Fruit fly (Drosophila melanogaster) whole organism, embryonic: ENCODE data around the gene CG13124.

Source experiments
- Atf3 ChIP-seq: fragments of 200-800 bp; sonication (Bioruptor generic); optimal IDR thresholded peaks from 3 replicates; lab custom pipeline; 2016; ENCODE audit warnings: missing biosample characterization, missing genetic modification characterization
- BEAF-32 ChIP-seq: fragments of 200-800 bp; sonication (Bioruptor generic); optimal IDR thresholded peaks from 3 replicates; lab custom pipeline; 2017; ENCODE audit warnings: missing biosample characterization, missing genetic modification characterization, mild to moderate bottlenecking, moderate library complexity, missing genetic modification reagents
- CG12236 ChIP-seq: fragments of 200-800 bp; sonication (Bioruptor generic); optimal IDR thresholded peaks from 2 replicates; lab custom pipeline; 2016; ENCODE audit warnings: missing biosample characterization, missing genetic modification characterization
- CG6683 ChIP-seq: fragments of 200-800 bp; sonication (Bioruptor generic); optimal IDR thresholded peaks from 2 replicates; lab custom pipeline; 2017; ENCODE audit warnings: missing biosample characterization, mild to moderate bottlenecking, missing genetic modification characterization, missing genetic modification reagents
- Mes4 ChIP-seq: fragments of 200-800 bp; sonication (Bioruptor generic); optimal IDR thresholded peaks from 2 replicates; lab custom pipeline; 2016; ENCODE audit warnings: missing biosample characterization, missing genetic modification characterization
- mam ChIP-seq: fragments of 200-800 bp; sonication (Bioruptor generic); optimal IDR thresholded peaks from 3 replicates; lab custom pipeline; 2016; ENCODE audit warnings: missing biosample characterization, missing genetic modification characterization

DNA sequence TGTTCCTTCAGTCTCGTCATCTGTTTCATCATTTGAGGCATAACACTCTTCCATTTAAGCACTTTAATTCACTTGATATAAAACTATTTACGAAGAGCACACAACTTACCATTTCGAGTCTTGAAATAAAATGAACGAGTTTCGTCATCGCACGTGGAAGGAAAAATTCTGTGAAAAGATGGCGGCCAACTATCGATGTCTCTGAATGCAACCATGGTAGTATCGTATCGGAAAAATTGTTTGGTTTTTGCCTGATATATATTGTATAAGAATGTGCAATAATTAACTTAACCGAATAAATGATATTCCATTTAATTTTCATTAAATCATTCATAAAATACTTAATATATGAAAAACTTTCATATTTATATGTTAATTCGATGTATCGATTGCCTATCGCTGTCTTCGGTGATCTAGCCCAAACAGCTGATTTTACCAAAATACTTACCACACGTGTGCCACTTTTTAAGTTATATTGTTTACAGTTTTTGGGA lies 13.5 kb downstream of the CG13124 start, which contains the start of gene Bka:
- TF ChIP-seq BEAF-32 (GFP tag; lab: Kevin White, UChicago) = peak; percentile 99
- no peak for TF ChIP-seq Mes4 (GFP tag; lab: Kevin White, UChicago)
- no peak for TF ChIP-seq Atf3
- peak; percentile 47 for TF ChIP-seq CG6683 (GFP tag; lab: Kevin White, UChicago)
- no peak for TF ChIP-seq CG12236 (GFP tag; lab: Kevin White, UChicago)
- TF ChIP-seq mam = no peak
